Worm (Caenorhabditis elegans) whole organism, L4/young adult: ENCODE results near the gene srt-27.

Source experiments
- W03F9.2 ChIP-seq: fragments of 150-350 bp; optimal IDR thresholded peaks from 2 replicates; lab custom pipeline; 2014; ENCODE audit warnings: missing biosample characterization, missing genetic modification characterization
- him-1 ChIP-seq: sonication (generic microtip); optimal IDR thresholded peaks from 2 replicates; lab custom pipeline; 2016; ENCODE audit warnings: missing genotype, missing genetic modification reagents, missing genetic modification characterization, missing compliant biosample characterization

DNA sequence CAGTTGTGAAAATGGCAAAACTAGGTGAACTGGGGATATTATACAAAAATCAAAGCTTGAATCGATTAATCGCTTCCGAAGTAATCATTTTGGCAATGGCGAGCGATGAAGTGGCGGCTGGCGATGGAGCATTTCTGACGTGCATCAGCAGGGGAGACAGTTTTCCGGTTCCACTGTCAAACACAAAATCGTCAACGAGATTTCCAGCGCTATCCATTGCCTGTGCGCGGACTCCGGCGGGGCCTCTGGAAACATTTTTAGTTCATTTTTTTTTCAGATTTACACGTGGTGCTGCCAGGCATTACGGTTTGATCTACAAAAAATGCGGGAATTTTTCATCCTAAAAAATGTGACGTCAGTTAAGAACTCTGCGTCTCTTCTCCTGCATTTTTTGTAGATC lies 32.1 kb downstream of the srt-27 start:
- no peak for TF ChIP-seq him-1
- no peak for TF ChIP-seq W03F9.2 (tag; lab: Kevin White, UChicago)
